Worm (Caenorhabditis elegans) whole organism, late embryonic: ENCODE data around the gene srm-4.

Experiments used
- C08G9.2 ChIP-seq: sonication (generic microtip); optimal IDR thresholded peaks from 2 replicates; lab custom pipeline; 2016; ENCODE audit warnings: mild to moderate bottlenecking, missing genetic modification characterization, moderate library complexity, missing compliant biosample characterization
- F13H6.1 ChIP-seq: sonication (generic microtip); optimal IDR thresholded peaks from 2 replicates; lab custom pipeline; 2016; ENCODE audit warnings: missing genetic modification characterization, missing compliant biosample characterization
- K02D7.2 ChIP-seq: sonication (generic microtip); optimal IDR thresholded peaks from 2 replicates; lab custom pipeline; 2017; ENCODE audit warnings: mild to moderate bottlenecking, missing genetic modification characterization, missing compliant biosample characterization
- T23F11.4 ChIP-seq: fragments of 200-800 bp; sonication (Bioruptor generic); optimal IDR thresholded peaks from 2 replicates; lab custom pipeline; 2018; ENCODE audit warnings: mild to moderate bottlenecking, missing genetic modification characterization, missing compliant biosample characterization
- Y22D7AL.16 ChIP-seq: sonication (generic microtip); optimal IDR thresholded peaks from 2 replicates; lab custom pipeline; 2016; ENCODE audit warnings: missing genetic modification characterization, missing compliant biosample characterization
- ahr-1 ChIP-seq: sonication (generic microtip); optimal IDR thresholded peaks from 2 replicates; lab custom pipeline; 2016; ENCODE audit warnings: missing genetic modification characterization, missing compliant biosample characterization
- ama-1 ChIP-seq: fragments of 150-350 bp; optimal IDR thresholded peaks from 2 replicates; lab custom pipeline; 2014
- ceh-14 ChIP-seq: sonication (generic microtip); optimal IDR thresholded peaks from 2 replicates; lab custom pipeline; 2016; ENCODE audit warnings: missing genotype, missing genetic modification characterization, missing compliant biosample characterization
- ceh-18 ChIP-seq: sonication (generic microtip); optimal IDR thresholded peaks from 2 replicates; lab custom pipeline; 2016; ENCODE audit warnings: missing genetic modification characterization, missing compliant biosample characterization
- ceh-19 ChIP-seq: fragments of 200-800 bp; sonication (Bioruptor generic); optimal IDR thresholded peaks from 2 replicates; lab custom pipeline; 2018; ENCODE audit warnings: mild to moderate bottlenecking, missing genetic modification characterization, missing compliant biosample characterization
- ceh-2 ChIP-seq: sonication (generic microtip); optimal IDR thresholded peaks from 2 replicates; lab custom pipeline; 2016; ENCODE audit warnings: missing genotype, missing genetic modification characterization, missing compliant biosample characterization
- ceh-31 ChIP-seq: sonication (generic microtip); optimal IDR thresholded peaks from 2 replicates; lab custom pipeline; 2016; ENCODE audit warnings: missing genetic modification characterization, missing compliant biosample characterization
- ceh-34 ChIP-seq: sonication (generic microtip); optimal IDR thresholded peaks from 2 replicates; lab custom pipeline; 2016; ENCODE audit warnings: mild to moderate bottlenecking, missing genetic modification characterization, missing compliant biosample characterization
- ceh-45 ChIP-seq: fragments of 200-800 bp; sonication (Bioruptor generic); IDR thresholded peaks from 2 replicates; pipeline ENCODE4 v1.3.6; 2022; ENCODE audit warnings: missing genetic modification reagents, missing genetic modification characterization, missing compliant biosample characterization
- ceh-48 ChIP-seq: sonication (generic microtip); optimal IDR thresholded peaks from 2 replicates; lab custom pipeline; 2016; ENCODE audit warnings: missing genetic modification characterization, inconsistent platforms, missing compliant biosample characterization
- ceh-6 ChIP-seq: fragments of 200-800 bp; sonication (Bioruptor generic); optimal IDR thresholded peaks from 2 replicates; lab custom pipeline; 2018; ENCODE audit warnings: mild to moderate bottlenecking, missing genetic modification characterization, missing compliant biosample characterization
- dmd-4 ChIP-seq: sonication (generic microtip); optimal IDR thresholded peaks from 2 replicates; lab custom pipeline; 2016; ENCODE audit warnings: borderline replicate concordance, missing genetic modification characterization, missing compliant biosample characterization
- dve-1 ChIP-seq: sonication (generic microtip); optimal IDR thresholded peaks from 2 replicates; lab custom pipeline; 2017; ENCODE audit warnings: antibody characterized with exemption, mild to moderate bottlenecking, missing genetic modification characterization, missing compliant biosample characterization
- elt-2 ChIP-seq: sonication (generic microtip); optimal IDR thresholded peaks from 2 replicates; lab custom pipeline; 2016; ENCODE audit warnings: missing genetic modification reagents, missing genetic modification characterization, missing compliant biosample characterization
- ets-4 ChIP-seq: sonication (generic microtip); optimal IDR thresholded peaks from 2 replicates; lab custom pipeline; 2016; ENCODE audit warnings: missing genetic modification characterization, missing compliant biosample characterization
- eyg-1 ChIP-seq: sonication (generic microtip); optimal IDR thresholded peaks from 2 replicates; lab custom pipeline; 2016; ENCODE audit warnings: missing genotype, missing genetic modification characterization, missing compliant biosample characterization
- fkh-10 ChIP-seq: fragments of 150-350 bp; optimal IDR thresholded peaks from 2 replicates; lab custom pipeline; 2014; ENCODE audit warnings: missing biosample characterization, missing genetic modification reagents, missing genetic modification characterization
- fkh-6 ChIP-seq: sonication (generic microtip); optimal IDR thresholded peaks from 2 replicates; lab custom pipeline; 2016; ENCODE audit warnings: missing genetic modification characterization, missing compliant biosample characterization
- hlh-13 ChIP-seq: fragments of 200-800 bp; sonication (Bioruptor generic); optimal IDR thresholded peaks from 2 replicates; lab custom pipeline; 2018; ENCODE audit warnings: mild to moderate bottlenecking, missing genetic modification characterization, missing compliant biosample characterization
- hlh-15 ChIP-seq: sonication (generic microtip); optimal IDR thresholded peaks from 2 replicates; lab custom pipeline; 2016; ENCODE audit warnings: missing genetic modification characterization, missing compliant biosample characterization
- hlh-30 ChIP-seq: sonication (generic microtip); optimal IDR thresholded peaks from 2 replicates; lab custom pipeline; 2017; ENCODE audit warnings: antibody characterized with exemption, missing genetic modification characterization, missing compliant biosample characterization; ENCODE audit not compliant: insufficient read depth
- hlh-6 ChIP-seq: sonication (generic microtip); optimal IDR thresholded peaks from 2 replicates; lab custom pipeline; 2016; ENCODE audit warnings: missing genotype, missing genetic modification characterization, missing compliant biosample characterization
- hlh-8 ChIP-seq: sonication (generic microtip); optimal IDR thresholded peaks from 2 replicates; lab custom pipeline; 2016; ENCODE audit warnings: missing genotype, missing genetic modification characterization, missing compliant biosample characterization
- lim-6 ChIP-seq: sonication (generic microtip); optimal IDR thresholded peaks from 2 replicates; lab custom pipeline; 2016; ENCODE audit warnings: missing genetic modification characterization, missing compliant biosample characterization
- mec-3 ChIP-seq: sonication (generic microtip); optimal IDR thresholded peaks from 2 replicates; lab custom pipeline; 2016; ENCODE audit warnings: borderline replicate concordance, missing genetic modification characterization, missing compliant biosample characterization
- nfya-1 ChIP-seq: sonication (generic microtip); optimal IDR thresholded peaks from 2 replicates; lab custom pipeline; 2017; ENCODE audit warnings: missing genetic modification characterization, mild to moderate bottlenecking, missing compliant biosample characterization, antibody characterized with exemption, moderate library complexity
- nhr-11 ChIP-seq: fragments of 150-350 bp; optimal IDR thresholded peaks from 2 replicates; lab custom pipeline; 2014; ENCODE audit warnings: missing biosample characterization, missing genetic modification characterization
- nhr-232 ChIP-seq: sonication (generic microtip); optimal IDR thresholded peaks from 2 replicates; lab custom pipeline; 2016; ENCODE audit warnings: missing genetic modification characterization, missing compliant biosample characterization
- npax-4 ChIP-seq: sonication (generic microtip); optimal IDR thresholded peaks from 2 replicates; lab custom pipeline; 2016; ENCODE audit warnings: missing genetic modification characterization, missing compliant biosample characterization
- pag-3 ChIP-seq: sonication (generic microtip); optimal IDR thresholded peaks from 2 replicates; lab custom pipeline; 2016; ENCODE audit warnings: missing compliant biosample characterization, missing genetic modification characterization, borderline replicate concordance
- pat-9 ChIP-seq: fragments of 200-800 bp; sonication (Bioruptor generic); optimal IDR thresholded peaks from 2 replicates; lab custom pipeline; 2018; ENCODE audit warnings: mild to moderate bottlenecking, missing genetic modification characterization, moderate library complexity, missing compliant biosample characterization
- pax-1 ChIP-seq: fragments of 150-350 bp; optimal IDR thresholded peaks from 2 replicates; lab custom pipeline; 2014; ENCODE audit warnings: missing biosample characterization, missing genetic modification characterization
- pqm-1 ChIP-seq: sonication (generic microtip); optimal IDR thresholded peaks from 2 replicates; lab custom pipeline; 2016; ENCODE audit warnings: missing genetic modification characterization, missing compliant biosample characterization
- pros-1 ChIP-seq: fragments of 150-350 bp; optimal IDR thresholded peaks from 2 replicates; lab custom pipeline; 2014; ENCODE audit warnings: missing biosample characterization, missing genetic modification reagents, missing genetic modification characterization
- ref-2 ChIP-seq: sonication (generic microtip); optimal IDR thresholded peaks from 2 replicates; lab custom pipeline; 2016; ENCODE audit warnings: missing genetic modification characterization, missing compliant biosample characterization
- rnt-1 ChIP-seq: sonication (generic microtip); optimal IDR thresholded peaks from 2 replicates; lab custom pipeline; 2016; ENCODE audit warnings: missing genetic modification characterization, missing compliant biosample characterization
- sdc-2 ChIP-seq: sonication (generic microtip); optimal IDR thresholded peaks from 2 replicates; lab custom pipeline; 2016; ENCODE audit warnings: missing genotype, missing genetic modification characterization, missing compliant biosample characterization
- sox-2 ChIP-seq: fragments of 200-800 bp; sonication (Bioruptor generic); IDR thresholded peaks from 2 replicates; pipeline ENCODE4 v1.3.6; 2022; ENCODE audit warnings: missing genetic modification reagents, missing genetic modification characterization, missing compliant biosample characterization
- sox-4 ChIP-seq: sonication (generic microtip); optimal IDR thresholded peaks from 2 replicates; lab custom pipeline; 2017; ENCODE audit warnings: mild to moderate bottlenecking, missing genetic modification characterization, inconsistent platforms, missing compliant biosample characterization
- syd-9 ChIP-seq: sonication (generic microtip); optimal IDR thresholded peaks from 2 replicates; lab custom pipeline; 2016; ENCODE audit warnings: mild to moderate bottlenecking, missing genetic modification characterization, moderate library complexity, missing compliant biosample characterization
- tbx-2 ChIP-seq: sonication (generic microtip); optimal IDR thresholded peaks from 2 replicates; lab custom pipeline; 2016; ENCODE audit warnings: missing genetic modification characterization, missing compliant biosample characterization
- ttx-3 ChIP-seq: sonication (generic microtip); optimal IDR thresholded peaks from 2 replicates; lab custom pipeline; 2016; ENCODE audit warnings: missing genetic modification reagents, missing genetic modification characterization, missing compliant biosample characterization
- unc-42 ChIP-seq: sonication (generic microtip); optimal IDR thresholded peaks from 2 replicates; lab custom pipeline; 2016; ENCODE audit warnings: missing genotype, missing genetic modification characterization, missing compliant biosample characterization
- unc-86 ChIP-seq: sonication (generic microtip); optimal IDR thresholded peaks from 2 replicates; lab custom pipeline; 2016; ENCODE audit warnings: missing genetic modification characterization, missing compliant biosample characterization
- zip-5 ChIP-seq: sonication (generic microtip); optimal IDR thresholded peaks from 2 replicates; lab custom pipeline; 2016; ENCODE audit warnings: missing genetic modification characterization, missing compliant biosample characterization
- ztf-16 ChIP-seq: sonication (generic microtip); optimal IDR thresholded peaks from 2 replicates; lab custom pipeline; 2017; ENCODE audit warnings: missing genetic modification characterization, missing compliant biosample characterization

Gene srm-4

DNA sequence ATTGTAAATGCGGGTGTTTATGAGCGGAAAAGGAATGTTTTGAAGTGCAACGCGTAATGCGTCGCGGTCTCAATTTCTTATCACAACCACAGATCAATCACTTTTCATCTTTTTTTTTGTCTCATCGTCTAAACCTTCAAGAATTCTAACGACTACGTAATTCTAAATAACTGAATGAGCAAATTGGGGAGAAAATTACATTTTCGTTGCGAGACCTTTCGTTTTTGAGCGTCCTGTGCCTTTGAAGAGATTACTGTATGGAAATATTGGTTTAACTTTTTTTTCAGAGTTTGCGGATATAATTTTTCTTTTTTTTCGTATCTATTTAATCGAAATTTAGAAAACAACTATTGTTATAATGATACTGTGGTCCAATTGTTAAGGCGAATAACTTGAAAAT lies 17.3 kb downstream of the srm-4 start:
- TF ChIP-seq nhr-232 (tag; lab: Kevin White, UChicago) (no peak), dmd-4 (tag; lab: Kevin White, UChicago) (no peak), zip-5 (tag; lab: Kevin White, UChicago) (no peak), syd-9 (no peak), ceh-18 (no peak), elt-2 (tag; lab: Kevin White, UChicago) (no peak), ceh-48 (tag; lab: Kevin White, UChicago) (no peak), ceh-2 (no peak), K02D7.2 (tag; lab: Kevin White, UChicago) (no peak), sdc-2 (tag; lab: Kevin White, UChicago) (no peak), sox-2 (GFP tag; lab: Robert Waterston, UW) (no peak), ceh-31 (no peak), ceh-6 (GFP tag; lab: Kevin White, UChicago) (no peak), ama-1 (lab: Kevin White, UChicago) (no peak), lim-6 (tag; lab: Kevin White, UChicago) (no peak), C08G9.2 (no peak)

DNA sequence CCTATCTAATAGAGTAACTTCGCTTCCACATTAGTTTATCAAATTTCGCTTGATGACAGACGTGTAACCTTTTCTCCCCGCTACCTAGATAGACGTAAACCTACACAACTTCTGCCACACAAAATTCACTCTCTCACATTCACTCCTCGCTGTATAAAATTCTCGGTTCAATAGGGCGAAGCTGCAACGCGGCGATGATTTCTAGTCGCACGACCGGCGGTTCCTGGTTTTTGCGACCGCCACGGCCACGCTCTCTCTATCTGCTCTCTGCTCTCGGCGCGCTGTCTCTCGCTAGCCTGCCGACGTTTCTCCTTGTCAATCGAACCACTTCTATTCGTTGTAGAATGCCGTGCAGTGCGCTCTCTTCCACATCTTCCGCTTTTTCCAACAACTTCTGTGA lies 17.7 kb downstream of the srm-4 start:
- TF ChIP-seq hlh-13 (GFP tag; lab: Kevin White, UChicago) (no peak), ceh-34 (peak; percentile 43), hlh-15 (tag; lab: Kevin White, UChicago) (no peak), npax-4 (tag; lab: Kevin White, UChicago) (no peak), ceh-31 (peak; percentile 78), tbx-2 (peak; percentile 75), C08G9.2 (peak; percentile 64), rnt-1 (tag; lab: Kevin White, UChicago) (peak; percentile 60), eyg-1 (tag; lab: Kevin White, UChicago) (no peak), dmd-4 (tag; lab: Kevin White, UChicago) (no peak), Y22D7AL.16 (tag; lab: Kevin White, UChicago) (no peak), hlh-30 (no peak), sdc-2 (tag; lab: Kevin White, UChicago) (peak; percentile 3), ref-2 (peak; percentile 54), ceh-6 (GFP tag; lab: Kevin White, UChicago) (no peak), ahr-1 (tag; lab: Kevin White, UChicago) (no peak), pqm-1 (tag; lab: Kevin White, UChicago) (peak; percentile 15), pax-1 (tag; lab: Kevin White, UChicago) (no peak), syd-9 (peak; percentile 24), ceh-19 (no peak), fkh-6 (tag; lab: Kevin White, UChicago) (peak; percentile 53), F13H6.1 (tag; lab: Kevin White, UChicago) (peak; percentile 3), ceh-48 (tag; lab: Kevin White, UChicago) (no peak), pat-9 (no peak), nhr-11 (no peak), ets-4 (peak; percentile 38), hlh-8 (tag; lab: Kevin White, UChicago) (peak; percentile 11), pros-1 (peak; percentile 58), mec-3 (no peak), nfya-1 (peak; percentile 62), hlh-6 (tag; lab: Kevin White, UChicago) (peak; percentile 41), ceh-45 (GFP tag; lab: Robert Waterston, UW) (no peak), ceh-18 (peak; percentile 79), ceh-2 (peak; percentile 7), pag-3 (no peak), dve-1 (tag; lab: Kevin White, UChicago) (peak; percentile 22), ztf-16 (tag; lab: Kevin White, UChicago) (no peak), sox-4 (tag; lab: Kevin White, UChicago) (no peak), K02D7.2 (tag; lab: Kevin White, UChicago) (no peak), elt-2 (tag; lab: Kevin White, UChicago) (no peak), unc-86 (tag; lab: Kevin White, UChicago) (no peak), unc-42 (peak; percentile 72), ceh-14 (peak; percentile 55), ttx-3 (tag; lab: Kevin White, UChicago) (no peak), fkh-10 (peak; percentile 14), T23F11.4 (GFP tag; lab: Kevin White, UChicago) (no peak)
